Worm (Caenorhabditis elegans) whole organism, mixed stage, embryonic: ENCODE results near the gene T16G12.13.
A peak's percentile ranks its signal among the peaks of the same experiment; 100 is the strongest.

Experiments used
- blmp-1 ChIP-seq: fragments of 150-350 bp; optimal IDR thresholded peaks from 2 replicates; lab custom pipeline; 2014; ENCODE audit warnings: missing biosample characterization, missing genetic modification characterization
- ceh-43 ChIP-seq: fragments of 200-800 bp; sonication (Bioruptor generic); optimal IDR thresholded peaks from 2 replicates; lab custom pipeline; 2018; ENCODE audit warnings: mild to moderate bottlenecking, missing genetic modification characterization, moderate library complexity, missing compliant biosample characterization
- ces-1 ChIP-seq: fragments of 150-350 bp; optimal IDR thresholded peaks from 2 replicates; lab custom pipeline; 2014; ENCODE audit warnings: missing biosample characterization, missing genetic modification reagents, missing genetic modification characterization
- elt-1 ChIP-seq: sonication (generic microtip); optimal IDR thresholded peaks from 2 replicates; lab custom pipeline; 2017; ENCODE audit warnings: missing genetic modification characterization, mild to moderate bottlenecking, missing compliant biosample characterization, antibody characterized with exemption, moderate library complexity, borderline replicate concordance; ENCODE audit not compliant: insufficient read depth
- elt-3 ChIP-seq: fragments of 150-350 bp; optimal IDR thresholded peaks from 2 replicates; lab custom pipeline; 2014; ENCODE audit warnings: missing biosample characterization, missing genetic modification characterization
- lin-32 ChIP-seq: fragments of 200-800 bp; sonication (Bioruptor generic); optimal IDR thresholded peaks from 2 replicates; lab custom pipeline; 2018; ENCODE audit warnings: mild to moderate bottlenecking, missing genetic modification characterization, missing compliant biosample characterization
- lsy-2 ChIP-seq: fragments of 150-350 bp; optimal IDR thresholded peaks from 2 replicates; lab custom pipeline; 2014; ENCODE audit warnings: missing biosample characterization, missing genetic modification characterization
- mep-1 ChIP-seq: fragments of 150-350 bp; optimal IDR thresholded peaks from 2 replicates; lab custom pipeline; 2017; ENCODE audit warnings: missing biosample characterization, missing genetic modification reagents, missing genetic modification characterization, inconsistent platforms
- nhr-2 ChIP-seq: fragments of 150-350 bp; optimal IDR thresholded peaks from 2 replicates; lab custom pipeline; 2014; ENCODE audit warnings: missing biosample characterization, missing genetic modification characterization
- nhr-237 ChIP-seq: fragments of 150-350 bp; optimal IDR thresholded peaks from 2 replicates; lab custom pipeline; 2014; ENCODE audit warnings: missing biosample characterization, missing genetic modification characterization
- snpc-4 ChIP-seq: fragments of 150-350 bp; optimal IDR thresholded peaks from 2 replicates; lab custom pipeline; 2014; ENCODE audit warnings: missing biosample characterization, missing genetic modification characterization
- unc-39 ChIP-seq: fragments of 150-350 bp; optimal IDR thresholded peaks from 2 replicates; lab custom pipeline; 2014; ENCODE audit warnings: missing biosample characterization, missing genetic modification characterization
- zip-8 ChIP-seq: fragments of 150-350 bp; optimal IDR thresholded peaks from 2 replicates; lab custom pipeline; 2014; ENCODE audit warnings: missing biosample characterization, missing genetic modification characterization
- ztf-11 ChIP-seq: fragments of 150-350 bp; optimal IDR thresholded peaks from 2 replicates; lab custom pipeline; 2014; ENCODE audit warnings: missing biosample characterization, missing genetic modification characterization

- no peak for TF ChIP-seq nhr-237
- no peak for TF ChIP-seq ztf-11
- TF ChIP-seq lsy-2 (tag; lab: Kevin White, UChicago): no peak
- no peak for TF ChIP-seq snpc-4 (tag; lab: Kevin White, UChicago)
- no peak for TF ChIP-seq nhr-2
- no peak for TF ChIP-seq lin-32 (GFP tag; lab: Kevin White, UChicago)
- no peak for TF ChIP-seq unc-39 (tag; lab: Kevin White, UChicago)
- no peak for TF ChIP-seq zip-8 (tag; lab: Kevin White, UChicago)
- TF ChIP-seq mep-1 (tag; lab: Kevin White, UChicago): no peak
- no peak for TF ChIP-seq ceh-43
- TF ChIP-seq ces-1 (GFP tag; lab: Kevin White, UChicago): peak; percentile 95
- no peak for TF ChIP-seq elt-3 (tag; lab: Kevin White, UChicago)
- no peak for TF ChIP-seq elt-1 (tag; lab: Kevin White, UChicago)
- TF ChIP-seq blmp-1 (tag; lab: Kevin White, UChicago): no peak
Measured at ce11 chrIII:10018007-10018406, 42.7 kb upstream of the T16G12.13 start.
